Fruit fly (Drosophila melanogaster) whole organism, embryonic: ENCODE results near the gene sdk.
A peak's percentile ranks its signal among the peaks of the same experiment; 100 is the strongest.

Experiments used
- Aef1 ChIP-seq: fragments of 200-800 bp; sonication (Bioruptor generic); IDR thresholded peaks from 3 replicates; pipeline ENCODE4 v1.3.6; 2022; ENCODE audit warnings: missing biosample characterization, missing genetic modification characterization
- Asciz ChIP-seq: fragments of 200-800 bp; sonication (Bioruptor generic); optimal IDR thresholded peaks from 2 replicates; lab custom pipeline; 2017; ENCODE audit warnings: missing biosample characterization, mild to moderate bottlenecking, missing genetic modification characterization, missing genetic modification reagents
- Awh ChIP-seq: fragments of 200-800 bp; sonication (Bioruptor generic); IDR thresholded peaks from 2 replicates; pipeline ENCODE4, ENCODE4 v1.3.6; 2022; ENCODE audit warnings: missing biosample characterization, missing genetic modification characterization
- B-H1 ChIP-seq: fragments of 200-800 bp; sonication (Bioruptor generic); IDR thresholded peaks from 3 replicates; pipeline ENCODE4 v1.3.6; 2022; ENCODE audit warnings: missing biosample characterization, missing genetic modification characterization
- CG12104 ChIP-seq: fragments of 200-800 bp; sonication (Bioruptor generic); optimal IDR thresholded peaks from 3 replicates; lab custom pipeline; 2016; ENCODE audit warnings: missing biosample characterization, missing genetic modification characterization
- CG12299 ChIP-seq: fragments of 200-800 bp; sonication (Bioruptor generic); optimal IDR thresholded peaks from 2 replicates; lab custom pipeline; 2018; ENCODE audit warnings: missing biosample characterization, mild to moderate bottlenecking, missing genetic modification characterization
- CG12391 ChIP-seq: fragments of 200-800 bp; sonication (Bioruptor generic); optimal IDR thresholded peaks from 3 replicates; lab custom pipeline; 2018; ENCODE audit warnings: missing biosample characterization, mild to moderate bottlenecking, missing genetic modification characterization, moderate library complexity
- CG13123 ChIP-seq: fragments of 200-800 bp; sonication (Bioruptor generic); optimal IDR thresholded peaks from 2 replicates; lab custom pipeline; 2016; ENCODE audit warnings: missing biosample characterization, missing genetic modification characterization
- CG17802 ChIP-seq: fragments of 200-800 bp; sonication (Bioruptor generic); optimal IDR thresholded peaks from 2 replicates; lab custom pipeline; 2018; ENCODE audit warnings: missing biosample characterization, mild to moderate bottlenecking, missing genetic modification characterization, moderate library complexity
- CG1792 ChIP-seq: fragments of 200-800 bp; sonication (Bioruptor generic); optimal IDR thresholded peaks from 2 replicates; lab custom pipeline; 2016; ENCODE audit warnings: missing biosample characterization, missing genetic modification characterization
- CG2889 ChIP-seq: fragments of 200-800 bp; sonication (Bioruptor generic); IDR thresholded peaks from 3 replicates; pipeline ENCODE4 v1.3.6; 2022; ENCODE audit warnings: missing biosample characterization, missing genetic modification characterization
- CG30431 ChIP-seq: fragments of 200-800 bp; sonication (Bioruptor generic); optimal IDR thresholded peaks from 2 replicates; lab custom pipeline; 2017; ENCODE audit warnings: missing biosample characterization, missing genetic modification characterization
- CG33213 ChIP-seq: fragments of 200-800 bp; sonication (Bioruptor generic); optimal IDR thresholded peaks from 3 replicates; lab custom pipeline; 2016; ENCODE audit warnings: missing biosample characterization, missing genetic modification characterization
- CG3838 ChIP-seq: fragments of 200-800 bp; sonication (Bioruptor generic); optimal IDR thresholded peaks from 3 replicates; lab custom pipeline; 2016; ENCODE audit warnings: missing biosample characterization, missing genetic modification characterization
- CG3995 ChIP-seq: fragments of 200-800 bp; sonication (Bioruptor generic); optimal IDR thresholded peaks from 3 replicates; lab custom pipeline; 2016; ENCODE audit warnings: missing biosample characterization, missing genetic modification characterization
- CG5245 ChIP-seq: fragments of 200-800 bp; sonication (Bioruptor generic); optimal IDR thresholded peaks from 3 replicates; lab custom pipeline; 2016; ENCODE audit warnings: missing biosample characterization, missing genetic modification characterization
- CG7556 ChIP-seq: fragments of 200-800 bp; sonication (Bioruptor generic); optimal IDR thresholded peaks from 2 replicates; lab custom pipeline; 2017; ENCODE audit warnings: missing biosample characterization, mild to moderate bottlenecking, missing genetic modification characterization
- CG9437 ChIP-seq: fragments of 200-800 bp; sonication (Bioruptor generic); optimal IDR thresholded peaks from 2 replicates; lab custom pipeline; 2018; ENCODE audit warnings: missing biosample characterization, mild to moderate bottlenecking, missing genetic modification characterization
- CG9609 ChIP-seq: fragments of 200-800 bp; sonication (Bioruptor generic); optimal IDR thresholded peaks from 3 replicates; lab custom pipeline; 2016; ENCODE audit warnings: missing biosample characterization, missing genetic modification characterization
- D19A ChIP-seq: fragments of 200-800 bp; optimal IDR thresholded peaks from 3 replicates; lab custom pipeline; 2019; ENCODE audit warnings: missing biosample characterization, mild to moderate bottlenecking, missing genetic modification characterization, moderate library complexity
- Dip3 ChIP-seq: fragments of 200-800 bp; sonication (Bioruptor generic); optimal IDR thresholded peaks from 3 replicates; lab custom pipeline; 2016; ENCODE audit warnings: missing biosample characterization, missing genetic modification characterization
- Doc3 ChIP-seq: fragments of 200-800 bp; sonication (Bioruptor generic); IDR thresholded peaks from 3 replicates; pipeline ENCODE4 v1.3.6; 2022; ENCODE audit warnings: missing biosample characterization, missing genetic modification characterization; ENCODE audit not compliant: partially characterized antibody
- Dp ChIP-seq: fragments of 200-800 bp; sonication (Bioruptor generic); optimal IDR thresholded peaks from 2 replicates; lab custom pipeline; 2018; ENCODE audit warnings: missing biosample characterization, mild to moderate bottlenecking, missing genetic modification characterization, moderate library complexity
- E2f1 ChIP-seq: fragments of 200-800 bp; sonication (Bioruptor generic); IDR thresholded peaks from 2 replicates; pipeline ENCODE4 v1.3.6; 2022; ENCODE audit warnings: missing biosample characterization, missing genetic modification characterization
- Fer3 ChIP-seq: fragments of 200-800 bp; sonication (Bioruptor generic); optimal IDR thresholded peaks from 2 replicates; lab custom pipeline; 2018; ENCODE audit warnings: missing biosample characterization, mild to moderate bottlenecking, missing genetic modification characterization, moderate library complexity
- HLH3B ChIP-seq: fragments of 200-800 bp; sonication (Bioruptor generic); IDR thresholded peaks from 2 replicates; pipeline ENCODE4 v1.3.6; 2022; ENCODE audit warnings: missing biosample characterization, missing genetic modification characterization
- NK7.1 ChIP-seq: fragments of 200-800 bp; sonication (Bioruptor generic); optimal IDR thresholded peaks from 3 replicates; lab custom pipeline; 2016; ENCODE audit warnings: missing biosample characterization, missing genetic modification characterization
- Nf-YB ChIP-seq: fragments of 200-800 bp; sonication (Bioruptor generic); optimal IDR thresholded peaks from 3 replicates; lab custom pipeline; 2019; ENCODE audit warnings: missing biosample characterization, mild to moderate bottlenecking, missing genetic modification characterization, moderate library complexity
- Side ChIP-seq: fragments of 200-800 bp; sonication (Bioruptor generic); optimal IDR thresholded peaks from 2 replicates; lab custom pipeline; 2016; ENCODE audit warnings: missing biosample characterization, missing genetic modification characterization
- Stat92E ChIP-seq, 3 experiments: fragments of >200 bp in 2 of 3; fragments of 200-800 bp in 1 of 3; sonication (Bioruptor generic) in 1 of 3; optimal IDR thresholded peaks; 2 replicates each; lab custom pipeline; 2017 to 2019; ENCODE audit warnings: missing biosample characterization in 3 of 3, missing genetic modification characterization in 3 of 3, mild to moderate bottlenecking in 1 of 3, moderate library complexity in 1 of 3
- Xrp1 ChIP-seq: fragments of 200-800 bp; sonication (Bioruptor generic); IDR thresholded peaks from 2 replicates; pipeline ENCODE4 v1.3.6; 2022; ENCODE audit warnings: missing biosample characterization, missing genetic modification characterization
- ase ChIP-seq: fragments of 200-800 bp; sonication (Bioruptor generic); IDR thresholded peaks from 3 replicates; pipeline ENCODE4 v1.3.6; 2022; ENCODE audit warnings: missing biosample characterization, missing genetic modification characterization
- cad ChIP-seq: fragments of >200 bp; optimal IDR thresholded peaks from 2 replicates; lab custom pipeline; 2017; ENCODE audit warnings: missing biosample characterization, missing genetic modification characterization
- danr ChIP-seq: fragments of 200-800 bp; sonication (Bioruptor generic); IDR thresholded peaks from 2 replicates; pipeline ENCODE4 v1.3.6; 2022; ENCODE audit warnings: missing biosample characterization, missing genetic modification characterization
- exex ChIP-seq: fragments of 200-800 bp; sonication (Bioruptor generic); optimal IDR thresholded peaks from 4 replicates; lab custom pipeline; 2018; ENCODE audit warnings: missing biosample characterization, mild to moderate bottlenecking, missing genetic modification characterization, moderate library complexity
- eyg ChIP-seq: fragments of 200-800 bp; sonication (Bioruptor generic); optimal IDR thresholded peaks from 3 replicates; lab custom pipeline; 2016; ENCODE audit warnings: missing biosample characterization, missing genetic modification characterization
- h ChIP-seq: fragments of >200 bp; optimal IDR thresholded peaks from 2 replicates; lab custom pipeline; 2017
- hb ChIP-seq: fragments of 200-800 bp; sonication (Bioruptor generic); IDR thresholded peaks from 3 replicates; pipeline ENCODE4 v1.3.6; 2022; ENCODE audit warnings: missing biosample characterization, missing genetic modification characterization; ENCODE audit not compliant: partially characterized antibody
- hkb ChIP-seq, 2 experiments: fragments of 200-800 bp in 1 of 2; fragments of >200 bp in 1 of 2; sonication (Bioruptor generic) in 1 of 2; IDR thresholded peaks in 1 of 2; optimal IDR thresholded peaks in 1 of 2; 2 replicates each; pipeline versions ENCODE4 v1.3.6 to Lab custom; 2017 to 2022; ENCODE audit warnings: missing biosample characterization in 1 of 2, missing genetic modification characterization in 1 of 2
- inv ChIP-seq: fragments of 200-800 bp; sonication (Bioruptor generic); IDR thresholded peaks from 2 replicates; pipeline ENCODE4 v1.3.6; 2022; ENCODE audit warnings: missing biosample characterization, missing genetic modification characterization; ENCODE audit not compliant: partially characterized antibody
- kni ChIP-seq: fragments of 200-800 bp; sonication (Bioruptor generic); optimal IDR thresholded peaks from 3 replicates; lab custom pipeline; 2017; ENCODE audit warnings: mild to moderate bottlenecking, missing biosample characterization, missing genetic modification reagents, missing genetic modification characterization
- peb ChIP-seq: fragments of 200-800 bp; sonication (Bioruptor generic); IDR thresholded peaks from 2 replicates; pipeline ENCODE4 v1.3.6; 2022; ENCODE audit warnings: missing biosample characterization, missing genetic modification characterization
- phol ChIP-seq: fragments of 200-800 bp; sonication (Bioruptor generic); optimal IDR thresholded peaks from 3 replicates; lab custom pipeline; 2018; ENCODE audit warnings: missing biosample characterization, mild to moderate bottlenecking, missing genetic modification characterization, moderate library complexity
- pita ChIP-seq: fragments of 200-800 bp; sonication (Bioruptor generic); optimal IDR thresholded peaks from 2 replicates; lab custom pipeline; 2017; ENCODE audit warnings: missing biosample characterization, mild to moderate bottlenecking, missing genetic modification characterization
- repo ChIP-seq: fragments of 200-800 bp; sonication (Bioruptor generic); optimal IDR thresholded peaks from 2 replicates; lab custom pipeline; 2016; ENCODE audit warnings: missing biosample characterization, missing genetic modification characterization
- tgo ChIP-seq: fragments of 200-800 bp; sonication (Bioruptor generic); IDR thresholded peaks from 3 replicates; pipeline ENCODE4 v1.3.6; 2022; ENCODE audit warnings: missing biosample characterization, missing genetic modification characterization
- tll ChIP-seq, 2 experiments: fragments of 200-800 bp in 1 of 2; fragments of >200 bp in 1 of 2; sonication (Bioruptor generic) in 1 of 2; optimal IDR thresholded peaks; 2 replicates each; lab custom pipeline; 2017 to 2019; ENCODE audit warnings: missing biosample characterization in 2 of 2, missing genetic modification characterization in 2 of 2, mild to moderate bottlenecking in 1 of 2, moderate library complexity in 1 of 2
- tx ChIP-seq: fragments of 200-800 bp; sonication (Bioruptor generic); optimal IDR thresholded peaks from 2 replicates; lab custom pipeline; 2016; ENCODE audit warnings: missing biosample characterization, missing genetic modification characterization
- wor ChIP-seq: fragments of 200-800 bp; sonication (Bioruptor generic); IDR thresholded peaks from 2 replicates; pipeline ENCODE4 v1.3.6; 2022; ENCODE audit warnings: missing biosample characterization, missing genetic modification characterization

sdk gene

dm6 chrX:755642-756332 lies 69.2 kb downstream of the sdk start (continued):
- no peak for TF ChIP-seq hkb (optimal IDR thresholded peaks at IDR 0.05; lab: Kevin White, UChicago)
- peak; percentile 87 for TF ChIP-seq hkb (GFP tag; IDR thresholded peaks at IDR 0.05; lab: Robert Waterston, UW)
- TF ChIP-seq CG12391 (tag; lab: Kevin White, UChicago), result peak; percentile 82
- peak; percentile 85 for TF ChIP-seq tgo (GFP tag; lab: Robert Waterston, UW)
- peak; percentile 50 for TF ChIP-seq Asciz (GFP tag; lab: Kevin White, UChicago)
- TF ChIP-seq B-H1 (GFP tag; lab: Robert Waterston, UW), result peak; percentile 55; the same call in 1 of the 3 replicates
- peak; percentile 53; the same call in 1 of the 2 replicates for TF ChIP-seq peb (GFP tag; lab: Robert Waterston, UW)
- TF ChIP-seq tx (GFP tag; lab: Kevin White, UChicago), result peak; percentile 85
- TF ChIP-seq CG17802 (tag; lab: Kevin White, UChicago), result peak; percentile 47
- TF ChIP-seq CG9609 (GFP tag; lab: Kevin White, UChicago), result peak; percentile 75
- TF ChIP-seq wor, result peak; percentile 32; the same call in 1 of the 2 replicates
- TF ChIP-seq Dip3 (GFP tag; lab: Kevin White, UChicago), result peak; percentile 92
- TF ChIP-seq h, result no peak
- TF ChIP-seq HLH3B (GFP tag; lab: Robert Waterston, UW), result peak; percentile 76
- no peak for TF ChIP-seq kni (GFP tag; lab: Kevin White, UChicago)
- TF ChIP-seq Aef1 (GFP tag; lab: Robert Waterston, UW), result peak; percentile 78
- TF ChIP-seq CG3838 (GFP tag; lab: Kevin White, UChicago), result peak; percentile 56
- TF ChIP-seq Doc3 (GFP tag; lab: Robert Waterston, UW), result no peak
- no peak for TF ChIP-seq Stat92E (GFP tag; optimal IDR thresholded peaks at IDR 0.05; lab: Kevin White, UChicago)
- TF ChIP-seq CG9437 (GFP tag; lab: Kevin White, UChicago), result peak; percentile 52
- TF ChIP-seq danr, result peak; percentile 43; the same call in 1 of the 2 replicates
- peak; percentile 65 for TF ChIP-seq D19A
- TF ChIP-seq eyg, result peak; percentile 87
- TF ChIP-seq pita, result no peak
- TF ChIP-seq exex (tag; lab: Kevin White, UChicago), result peak; percentile 65
- peak; percentile 31 for TF ChIP-seq CG3995 (GFP tag; lab: Kevin White, UChicago)
- peak; percentile 73 for TF ChIP-seq repo (GFP tag; lab: Kevin White, UChicago)
- TF ChIP-seq Fer3 (tag; lab: Kevin White, UChicago), result peak; percentile 90
- TF ChIP-seq hb (GFP tag; lab: Robert Waterston, UW), result no peak
- peak; percentile 83 for TF ChIP-seq CG33213
- peak; percentile 50 for TF ChIP-seq CG13123 (GFP tag; lab: Kevin White, UChicago)
- peak; percentile 72 for TF ChIP-seq Awh (GFP tag; lab: Robert Waterston, UW)
- TF ChIP-seq cad, result no peak
- TF ChIP-seq CG1792, result peak; percentile 87
- TF ChIP-seq ase (GFP tag; lab: Robert Waterston, UW), result peak; percentile 64; the same call in 1 of the 3 replicates
- peak; percentile 61 for TF ChIP-seq phol (tag; lab: Kevin White, UChicago)
- peak; percentile 80 for TF ChIP-seq NK7.1
- peak; percentile 69 for TF ChIP-seq CG12104 (GFP tag; lab: Kevin White, UChicago)
- TF ChIP-seq CG5245 (GFP tag; lab: Kevin White, UChicago), result peak; percentile 68
- peak; percentile 45 for TF ChIP-seq CG30431
- peak; percentile 70 for TF ChIP-seq CG12299 (tag; lab: Kevin White, UChicago)
- peak; percentile 79 for TF ChIP-seq E2f1 (GFP tag; lab: Robert Waterston, UW)
- TF ChIP-seq Xrp1 (GFP tag; lab: Robert Waterston, UW), result peak; percentile 75
- TF ChIP-seq CG7556 (GFP tag; lab: Kevin White, UChicago), result peak; percentile 81
- TF ChIP-seq tll (GFP tag; optimal IDR thresholded peaks at IDR 0.05; lab: Kevin White, UChicago), result no peak
- no peak for TF ChIP-seq Dp (GFP tag; lab: Kevin White, UChicago)
- peak; percentile 80; the same call in 2 of the 3 replicates for TF ChIP-seq CG2889
- peak; percentile 85 for TF ChIP-seq Side (GFP tag; lab: Kevin White, UChicago)
- TF ChIP-seq Nf-YB (GFP tag; lab: Kevin White, UChicago), result peak; percentile 59
- TF ChIP-seq inv (GFP tag; lab: Robert Waterston, UW), result no peak
